Worm (Caenorhabditis elegans): ENCODE data around the gene F11A5.17.

The F11A5.17 gene

DNA sequence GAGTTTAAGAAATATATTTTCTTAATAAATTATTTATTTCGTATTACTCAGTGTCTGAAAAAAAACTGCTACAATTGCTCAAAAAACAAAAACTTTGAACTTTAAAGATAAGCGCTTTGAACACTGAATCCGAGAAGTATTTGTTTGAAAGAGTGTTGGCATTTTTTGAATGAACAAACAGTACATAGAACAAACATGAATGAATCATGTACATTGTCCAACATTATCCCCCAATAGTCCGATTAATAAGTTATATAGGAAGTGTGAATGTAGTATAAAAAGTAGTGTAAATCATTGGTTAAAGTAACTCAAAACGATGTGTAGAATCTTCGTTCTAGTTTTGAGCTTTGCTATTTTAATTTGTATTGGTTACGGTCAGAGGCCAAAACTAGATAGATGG is at the start of gene F11A5.17:
Gene F11A5.17, plus strand, starts transcription at position 301 of the 400 bp plus-strand sequence.
- no peak for TF ChIP-seq hlh-30 (tag; optimal IDR thresholded peaks at IDR 0.05; ENCODE audit: insufficient read depth)
- no peak for TF ChIP-seq ceh-31 (tag; optimal IDR thresholded peaks at IDR 0.05)
- TF ChIP-seq F13H6.1 (tag; optimal IDR thresholded peaks at IDR 0.05), result no peak
- TF ChIP-seq Y22D7AL.16 (tag; optimal IDR thresholded peaks at IDR 0.05), result no peak
- no peak for TF ChIP-seq ceh-45 (GFP tag; IDR thresholded peaks at IDR 0.05)
- TF ChIP-seq pros-1 (tag; optimal IDR thresholded peaks at IDR 0.05), result no peak
- TF ChIP-seq ceh-14 (tag; optimal IDR thresholded peaks at IDR 0.05), result no peak
- no peak for TF ChIP-seq pha-4 (tag; optimal IDR thresholded peaks at IDR 0.05)
- no peak for TF ChIP-seq hlh-13 (GFP tag; optimal IDR thresholded peaks at IDR 0.05)
- TF ChIP-seq ref-2 (tag; optimal IDR thresholded peaks at IDR 0.05), result no peak
- no peak for TF ChIP-seq ceh-9 (tag; optimal IDR thresholded peaks at IDR 0.05)
- TF ChIP-seq eyg-1 (tag; optimal IDR thresholded peaks at IDR 0.05), result no peak
- TF ChIP-seq unc-86 (tag; optimal IDR thresholded peaks at IDR 0.05), result no peak
- TF ChIP-seq pax-1 (tag; optimal IDR thresholded peaks at IDR 0.05), result no peak
- TF ChIP-seq ceh-2 (tag; optimal IDR thresholded peaks at IDR 0.05), result no peak
- TF ChIP-seq rnt-1 (tag; optimal IDR thresholded peaks at IDR 0.05), result no peak

DNA sequence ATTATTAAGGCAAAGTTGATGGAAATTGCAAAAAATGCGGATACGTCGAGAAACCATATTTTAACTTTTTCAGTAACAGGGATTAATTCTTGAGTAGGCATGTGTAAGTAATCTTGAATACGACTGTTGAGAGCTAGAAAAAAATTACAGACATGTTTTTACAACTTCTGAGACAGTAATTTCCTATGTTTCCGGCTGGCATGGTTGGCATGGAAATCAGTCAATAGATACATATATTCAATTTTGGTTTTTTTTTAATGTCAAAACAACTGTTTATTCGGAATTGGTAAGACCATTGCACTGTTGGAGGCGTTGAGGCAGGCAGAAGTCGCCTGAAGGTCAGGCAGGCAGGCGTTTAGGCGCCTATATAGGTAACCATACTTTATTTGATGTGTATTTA is 48.5 kb upstream of the F11A5.17 start, which contains the start of gene str-254:
Gene str-254, minus strand, starts transcription at position 101 of the 400 bp plus-strand sequence.
- TF ChIP-seq ceh-30 (tag; optimal IDR thresholded peaks at IDR 0.05) (no peak), K09A11.1 (tag; optimal IDR thresholded peaks at IDR 0.05; ENCODE audit: insufficient read depth) (no peak), ceh-22 (tag; optimal IDR thresholded peaks at IDR 0.05) (no peak), hlh-30 (tag; optimal IDR thresholded peaks at IDR 0.05; ENCODE audit: insufficient read depth) (no peak), ceh-2 (tag; optimal IDR thresholded peaks at IDR 0.05) (no peak), K02D7.2 (tag; optimal IDR thresholded peaks at IDR 0.05) (no peak), npax-4 (tag; optimal IDR thresholded peaks at IDR 0.05) (no peak), elt-4 (tag; optimal IDR thresholded peaks at IDR 0.05) (no peak), tbx-7 (tag; optimal IDR thresholded peaks at IDR 0.05) (no peak), ceh-9 (tag; optimal IDR thresholded peaks at IDR 0.05) (no peak), fax-1 (tag; optimal IDR thresholded peaks at IDR 0.05) (no peak), hlh-15 (tag; optimal IDR thresholded peaks at IDR 0.05) (no peak), mec-3 (tag; optimal IDR thresholded peaks at IDR 0.05; ENCODE audit: borderline replicate concordance) (no peak), ceh-34 (tag; optimal IDR thresholded peaks at IDR 0.05) (no peak)

DNA sequence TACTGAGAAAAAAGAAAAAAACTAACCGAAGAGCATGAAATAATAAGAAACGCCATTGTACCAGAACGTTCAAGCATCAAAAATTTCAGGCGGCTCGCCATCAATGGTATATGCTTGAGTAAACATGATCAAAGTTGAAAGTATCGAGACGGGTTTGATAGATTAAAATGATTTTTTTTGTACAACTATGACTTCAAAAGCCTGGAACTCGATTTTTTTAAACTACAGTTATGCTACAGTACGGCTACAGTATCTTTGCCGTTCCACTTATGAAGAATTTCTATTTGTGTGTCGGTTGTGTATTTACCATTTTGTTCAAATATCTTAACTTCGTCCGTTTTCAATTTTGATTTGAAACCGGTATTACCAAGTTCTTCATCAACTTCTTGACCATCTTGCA is 46.7 kb upstream of the F11A5.17 start, which contains the start of gene str-97:
Gene str-97, minus strand, starts transcription at position 101 of the 400 bp plus-strand sequence.
- TF ChIP-seq ceh-19 (GFP tag; optimal IDR thresholded peaks at IDR 0.05) (no peak), ahr-1 (tag; optimal IDR thresholded peaks at IDR 0.05) (no peak), ztf-16 (tag; optimal IDR thresholded peaks at IDR 0.05) (no peak), K09A11.1 (tag; optimal IDR thresholded peaks at IDR 0.05; ENCODE audit: insufficient read depth) (no peak), lim-6 (tag; optimal IDR thresholded peaks at IDR 0.05) (no peak), fax-1 (tag; optimal IDR thresholded peaks at IDR 0.05) (no peak), hlh-6 (tag; optimal IDR thresholded peaks at IDR 0.05) (no peak)

DNA sequence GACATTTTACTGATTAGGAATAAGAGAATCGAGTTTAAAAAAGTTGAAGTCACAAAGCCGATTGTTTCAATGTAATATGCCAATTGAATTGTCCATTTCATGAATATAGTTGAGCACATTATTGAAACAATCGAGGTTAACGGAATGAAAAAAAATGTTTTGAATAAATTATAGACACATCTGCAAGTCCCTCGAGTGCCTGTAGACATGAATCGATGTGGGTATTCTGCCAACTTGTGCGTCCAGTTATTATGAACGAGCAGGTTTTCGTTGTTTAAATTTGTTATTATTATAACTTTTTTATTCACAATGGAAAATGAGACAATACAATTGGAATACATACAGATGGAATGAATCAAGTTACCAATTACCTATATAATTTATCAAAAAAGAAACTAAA is 43.4 kb upstream of the F11A5.17 start, which contains the start of gene str-99:
Gene str-99, minus strand, starts transcription at position 101 of the 400 bp plus-strand sequence.
- TF ChIP-seq unc-55 (GFP tag; optimal IDR thresholded peaks at IDR 0.05) (no peak), pqm-1 (tag; optimal IDR thresholded peaks at IDR 0.05) (no peak), zip-5 (tag; optimal IDR thresholded peaks at IDR 0.05) (no peak), ztf-16 (tag; optimal IDR thresholded peaks at IDR 0.05) (no peak)

DNA sequence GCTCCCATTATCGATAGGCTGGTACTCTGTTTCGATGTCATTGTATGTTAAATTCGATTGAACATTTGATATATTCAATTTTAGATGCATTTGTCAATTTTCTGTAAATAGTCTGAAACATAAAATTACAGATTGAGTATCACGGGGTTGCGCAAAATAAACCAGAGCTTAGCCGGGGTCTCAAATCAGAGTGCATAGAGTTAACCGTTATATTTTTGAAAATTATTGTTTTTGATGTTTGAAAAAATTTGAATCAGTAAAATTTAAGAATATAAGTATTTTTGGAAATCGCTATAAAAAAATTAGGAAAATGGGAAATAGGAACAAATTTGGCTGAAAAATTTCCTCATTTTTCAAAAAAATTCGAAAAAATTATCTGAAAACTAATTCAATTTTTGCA is 42.2 kb upstream of the F11A5.17 start, which contains the start of gene F10A3.17:
Gene F10A3.17, minus strand, starts transcription at position 101 of the 400 bp plus-strand sequence.
- no peak for TF ChIP-seq ceh-45 (GFP tag; IDR thresholded peaks at IDR 0.05)
- TF ChIP-seq ahr-1 (tag; optimal IDR thresholded peaks at IDR 0.05), result no peak
- TF ChIP-seq odd-2 (tag; optimal IDR thresholded peaks at IDR 0.05), result no peak
- no peak for TF ChIP-seq pros-1 (tag; optimal IDR thresholded peaks at IDR 0.05)
- no peak for TF ChIP-seq ceh-14 (tag; optimal IDR thresholded peaks at IDR 0.05)
- TF ChIP-seq sox-2 (GFP tag; IDR thresholded peaks at IDR 0.05), result no peak
- TF ChIP-seq dmd-4 (tag; optimal IDR thresholded peaks at IDR 0.05; ENCODE audit: borderline replicate concordance), result no peak
- TF ChIP-seq Y22D7AL.16 (tag; optimal IDR thresholded peaks at IDR 0.05), result no peak
- TF ChIP-seq hlh-13 (GFP tag; optimal IDR thresholded peaks at IDR 0.05), result no peak
- TF ChIP-seq unc-42 (tag; optimal IDR thresholded peaks at IDR 0.05), result no peak
- no peak for TF ChIP-seq ceh-31 (tag; optimal IDR thresholded peaks at IDR 0.05)
- TF ChIP-seq ceh-24 (tag; optimal IDR thresholded peaks at IDR 0.05), result no peak
- no peak for TF ChIP-seq unc-55 (GFP tag; optimal IDR thresholded peaks at IDR 0.05)
- TF ChIP-seq ceh-18 (tag; optimal IDR thresholded peaks at IDR 0.05), result no peak
- TF ChIP-seq pha-2 (tag; optimal IDR thresholded peaks at IDR 0.05), result no peak
